Fruit fly (Drosophila melanogaster): ENCODE results near the gene CG17744.

CG17744 gene

dm6 chr3L:6988942-6989569 is 37.5 kb downstream of the CG17744 start:
- peak; percentile 75 for TF ChIP-seq CG9139 (GFP tag; optimal IDR thresholded peaks at IDR 0.05)
- TF ChIP-seq CG8119 (GFP tag; IDR thresholded peaks at IDR 0.05): peak; percentile 73
- TF ChIP-seq ss (GFP tag; optimal IDR thresholded peaks at IDR 0.05): peak; percentile 61 to 83
- peak; percentile 3 for TF ChIP-seq CG6854 (GFP tag; optimal IDR thresholded peaks at IDR 0.05)
- peak; percentile 42 for TF ChIP-seq fd59A (GFP tag; optimal IDR thresholded peaks at IDR 0.05)
- TF ChIP-seq net (GFP tag; optimal IDR thresholded peaks at IDR 0.05): peak; percentile 68
- TF ChIP-seq Met (GFP tag; optimal IDR thresholded peaks at IDR 0.05): peak; percentile 51
- peak; percentile 83 for TF ChIP-seq CG10631 (GFP tag; optimal IDR thresholded peaks at IDR 0.05)
- TF ChIP-seq acj6 (GFP tag; optimal IDR thresholded peaks at IDR 0.05): peak; percentile 70
- peak; percentile 72 for TF ChIP-seq achi (GFP tag; optimal IDR thresholded peaks at IDR 0.05)
- TF ChIP-seq Ets21C (GFP tag; optimal IDR thresholded peaks at IDR 0.05): peak; percentile 21
- TF ChIP-seq esn (GFP tag; optimal IDR thresholded peaks at IDR 0.05): peak; percentile 74
- TF ChIP-seq CG15336 (GFP tag; IDR thresholded peaks at IDR 0.05): peak; percentile 76
- peak; percentile 72 for TF ChIP-seq OdsH (GFP tag; optimal IDR thresholded peaks at IDR 0.05)
- TF ChIP-seq Smox (GFP tag; optimal IDR thresholded peaks at IDR 0.05): peak; percentile 48
- TF ChIP-seq eg (GFP tag; IDR thresholded peaks at IDR 0.05): peak; percentile 68
- peak; percentile 61 for TF ChIP-seq dsx (GFP tag; optimal IDR thresholded peaks at IDR 0.05; ENCODE audit: poor library complexity, severe bottlenecking)
- TF ChIP-seq CG8632 (GFP tag; optimal IDR thresholded peaks at IDR 0.05): peak; percentile 80
- TF ChIP-seq CG3032 (tag; optimal IDR thresholded peaks at IDR 0.05): peak; percentile 84
- TF ChIP-seq fkh (GFP tag; optimal IDR thresholded peaks at IDR 0.05): peak; percentile 83
- TF ChIP-seq Ets96B (tag; optimal IDR thresholded peaks at IDR 0.05): peak; percentile 81
- TF ChIP-seq Gug (GFP tag; IDR thresholded peaks at IDR 0.05): peak; percentile 71; the same call in 1 of the 2 replicates
- TF ChIP-seq Eip78C (GFP tag): peak; percentile 95
- peak; percentile 77 for TF ChIP-seq Lpt (GFP tag; optimal IDR thresholded peaks at IDR 0.05)
- TF ChIP-seq CG1621 (tag; optimal IDR thresholded peaks at IDR 0.05): no peak
- TF ChIP-seq lz (GFP tag; optimal IDR thresholded peaks at IDR 0.05): peak; percentile 69
- TF ChIP-seq CG31627 (GFP tag; optimal IDR thresholded peaks at IDR 0.05): peak; percentile 46
- TF ChIP-seq pdm3 (GFP tag; optimal IDR thresholded peaks at IDR 0.05): peak; percentile 56
- TF ChIP-seq spab (GFP tag; optimal IDR thresholded peaks at IDR 0.05): peak; percentile 82
- peak; percentile 72 for TF ChIP-seq cyc (GFP tag; optimal IDR thresholded peaks at IDR 0.05)
- peak; percentile 74 for TF ChIP-seq topi (GFP tag; optimal IDR thresholded peaks at IDR 0.05)
- TF ChIP-seq CG8319 (GFP tag; optimal IDR thresholded peaks at IDR 0.05): peak; percentile 71
- TF ChIP-seq CG16779 (tag; optimal IDR thresholded peaks at IDR 0.05): peak; percentile 76
- TF ChIP-seq Blimp-1 (GFP tag; optimal IDR thresholded peaks at IDR 0.05): peak; percentile 63
- TF ChIP-seq Sox14 (GFP tag; optimal IDR thresholded peaks at IDR 0.05): peak; percentile 49
- peak; percentile 72; the same call in 2 of the 3 replicates for TF ChIP-seq CG6163 (GFP tag; IDR thresholded peaks at IDR 0.05)
- TF ChIP-seq CG6808 (GFP tag; optimal IDR thresholded peaks at IDR 0.05): peak; percentile 82
- TF ChIP-seq CG6276 (GFP tag; optimal IDR thresholded peaks at IDR 0.05): peak; percentile 89
- peak; percentile 70 for TF ChIP-seq CG10669 (GFP tag; optimal IDR thresholded peaks at IDR 0.05)
- peak; percentile 67 for TF ChIP-seq Hr4 (GFP tag; optimal IDR thresholded peaks at IDR 0.05)
- peak; percentile 61 for TF ChIP-seq CG7368 (GFP tag; optimal IDR thresholded peaks at IDR 0.05)
- peak; percentile 87 for TF ChIP-seq CG3919 (GFP tag; optimal IDR thresholded peaks at IDR 0.05)
- TF ChIP-seq Sox102F (GFP tag; optimal IDR thresholded peaks at IDR 0.05): peak; percentile 44
- peak; percentile 78 for TF ChIP-seq CG4318 (GFP tag; optimal IDR thresholded peaks at IDR 0.05)
- peak; percentile 73 for TF ChIP-seq CG11902 (GFP tag; optimal IDR thresholded peaks at IDR 0.05)
- peak; percentile 89 for TF ChIP-seq CG32006 (GFP tag; optimal IDR thresholded peaks at IDR 0.05)
- TF ChIP-seq Hr39 (GFP tag; optimal IDR thresholded peaks at IDR 0.05): peak; percentile 44
- TF ChIP-seq svp (GFP tag): peak; percentile 89
- TF ChIP-seq Hr38 (GFP tag; optimal IDR thresholded peaks at IDR 0.05): no peak
- TF ChIP-seq fd85E (GFP tag; optimal IDR thresholded peaks at IDR 0.05): no peak
- TF ChIP-seq vri (GFP tag; optimal IDR thresholded peaks at IDR 0.05): no peak

All from whole organism, prepupa.